Worm (Caenorhabditis elegans) whole organism, L4 larva: ENCODE results near the gene B0554.2.

Experiments used
- D1046.2 ChIP-seq: fragments of 200-800 bp; sonication (Bioruptor generic); IDR thresholded peaks from 2 replicates; pipeline ENCODE4 v1.3.6; 2022; ENCODE audit warnings: missing genetic modification characterization, missing compliant biosample characterization
- Y105C5A.15 ChIP-seq: fragments of 200-800 bp; sonication (Bioruptor generic); IDR thresholded peaks from 2 replicates; pipeline ENCODE4 v1.3.6; 2022; ENCODE audit warnings: missing genetic modification characterization, missing compliant biosample characterization
- ZK546.5 ChIP-seq, 2 experiments: sonication (generic microtip); optimal IDR thresholded peaks; 2 replicates each; lab custom pipeline; 2017; ENCODE audit warnings: missing biosample characterization in 2 of 2, missing genetic modification characterization in 2 of 2
- aly-2 ChIP-seq: sonication (generic microtip); optimal IDR thresholded peaks from 2 replicates; lab custom pipeline; 2018; ENCODE audit warnings: missing biosample characterization, missing genetic modification characterization
- ama-1 ChIP-seq: fragments of 150-350 bp; optimal IDR thresholded peaks from 2 replicates; lab custom pipeline; 2014; ENCODE audit warnings: inconsistent platforms, mixed read lengths
- arid-1 ChIP-seq: fragments of 200-800 bp; sonication (Bioruptor generic); conservative IDR thresholded peaks from 2 replicates; pipeline ENCODE4 v1.3.6; 2022; ENCODE audit warnings: missing genetic modification reagents, missing genetic modification characterization, missing compliant biosample characterization
- attf-4 ChIP-seq: sonication (generic microtip); optimal IDR thresholded peaks from 3 replicates; lab custom pipeline; 2017; ENCODE audit warnings: missing biosample characterization, missing genetic modification characterization
- ceh-20 ChIP-seq: fragments of 200-800 bp; sonication (Bioruptor generic); IDR thresholded peaks from 2 replicates; pipeline ENCODE4 v1.3.6; 2022; ENCODE audit warnings: missing genetic modification reagents, missing genetic modification characterization, missing compliant biosample characterization
- cey-2 ChIP-seq: sonication (generic microtip); optimal IDR thresholded peaks from 3 replicates; lab custom pipeline; 2017; ENCODE audit warnings: missing genetic modification characterization, mild to moderate bottlenecking, missing compliant biosample characterization, antibody characterized with exemption, borderline replicate concordance; ENCODE audit not compliant: insufficient read depth
- daf-12 ChIP-seq: fragments of 150-350 bp; optimal IDR thresholded peaks from 2 replicates; lab custom pipeline; 2014; ENCODE audit warnings: missing biosample characterization, missing genetic modification reagents, missing genetic modification characterization
- daf-16 ChIP-seq, 3 experiments: sonication (generic microtip); optimal IDR thresholded peaks; 2 replicates each; lab custom pipeline; 2016 to 2017; ENCODE audit warnings: missing genetic modification characterization in 3 of 3, missing genetic modification reagents in 3 of 3, mild to moderate bottlenecking in 2 of 3, missing compliant biosample characterization in 2 of 3, missing biosample characterization in 1 of 3, moderate library complexity in 1 of 3
- dmd-6 ChIP-seq: fragments of 200-800 bp; sonication (Bioruptor generic); IDR thresholded peaks from 2 replicates; pipeline ENCODE4 v1.3.6; 2022; ENCODE audit warnings: missing genetic modification reagents, missing genetic modification characterization, missing compliant biosample characterization
- duxl-1 ChIP-seq: sonication (generic microtip); optimal IDR thresholded peaks from 2 replicates; lab custom pipeline; 2016; ENCODE audit warnings: mild to moderate bottlenecking, missing genetic modification characterization, moderate library complexity, missing compliant biosample characterization; ENCODE audit not compliant: poor library complexity
- dve-1 ChIP-seq: sonication (generic microtip); optimal IDR thresholded peaks from 2 replicates; lab custom pipeline; 2017; ENCODE audit warnings: antibody characterized with exemption, mild to moderate bottlenecking, missing genetic modification characterization, missing compliant biosample characterization; ENCODE audit not compliant: insufficient read depth
- egl-27 ChIP-seq: sonication (generic microtip); optimal IDR thresholded peaks from 3 replicates; lab custom pipeline; 2017; ENCODE audit warnings: missing biosample characterization, missing genetic modification reagents, missing genetic modification characterization
- egl-43 ChIP-seq: fragments of 200-800 bp; sonication (Bioruptor generic); IDR thresholded peaks from 2 replicates; pipeline ENCODE4 v1.3.6; 2022; ENCODE audit warnings: missing genetic modification reagents, missing genetic modification characterization, missing compliant biosample characterization
- hif-1 ChIP-seq, 2 experiments: sonication (generic microtip); optimal IDR thresholded peaks; 2 replicates each; lab custom pipeline; 2016 to 2017; ENCODE audit warnings: missing compliant biosample characterization in 2 of 2, missing genetic modification characterization in 2 of 2, missing genetic modification reagents in 2 of 2, missing genotype in 2 of 2, mild to moderate bottlenecking in 1 of 2
- hlh-11 ChIP-seq: fragments of 200-800 bp; sonication (Bioruptor generic); optimal IDR thresholded peaks from 2 replicates; lab custom pipeline; 2018; ENCODE audit warnings: mild to moderate bottlenecking, missing genetic modification characterization, missing compliant biosample characterization
- hlh-30 ChIP-seq: sonication (generic microtip); optimal IDR thresholded peaks from 2 replicates; lab custom pipeline; 2017; ENCODE audit warnings: antibody characterized with exemption, mild to moderate bottlenecking, missing genetic modification characterization, missing compliant biosample characterization; ENCODE audit not compliant: insufficient read depth
- jun-1 ChIP-seq: fragments of 150-350 bp; optimal IDR thresholded peaks from 2 replicates; lab custom pipeline; 2014; ENCODE audit warnings: missing biosample characterization, missing genetic modification reagents, missing genetic modification characterization
- lin-13 ChIP-seq: fragments of 150-350 bp; optimal IDR thresholded peaks from 2 replicates; lab custom pipeline; 2014; ENCODE audit warnings: missing biosample characterization, missing genetic modification reagents, missing genetic modification characterization
- lin-29 ChIP-seq: fragments of 200-800 bp; sonication (Bioruptor generic); IDR thresholded peaks from 2 replicates; pipeline ENCODE4 v1.3.6; 2022; ENCODE audit warnings: missing genetic modification reagents, missing genetic modification characterization, missing compliant biosample characterization
- lin-39 ChIP-seq: fragments of 150-350 bp; optimal IDR thresholded peaks from 2 replicates; lab custom pipeline; 2014; ENCODE audit warnings: missing biosample characterization, missing genetic modification reagents, missing genetic modification characterization
- lsy-2 ChIP-seq, 2 experiments: fragments of 150-350 bp in 1 of 2; sonication (generic microtip) in 1 of 2; optimal IDR thresholded peaks; 2 replicates each; lab custom pipeline; 2014 to 2017; ENCODE audit warnings: missing biosample characterization in 2 of 2, missing genetic modification characterization in 2 of 2
- mep-1 ChIP-seq: fragments of 150-350 bp; sonication (generic microtip); optimal IDR thresholded peaks from 3 replicates; lab custom pipeline; 2014; ENCODE audit warnings: missing biosample characterization, missing genetic modification characterization
- mxl-3 ChIP-seq: fragments of 200-800 bp; sonication (Bioruptor generic); optimal IDR thresholded peaks from 2 replicates; lab custom pipeline; 2018; ENCODE audit warnings: mild to moderate bottlenecking, missing genetic modification characterization, missing compliant biosample characterization
- nhr-10 ChIP-seq: fragments of 150-350 bp; optimal IDR thresholded peaks from 2 replicates; lab custom pipeline; 2014; ENCODE audit warnings: missing biosample characterization, missing genetic modification characterization
- nhr-102 ChIP-seq: sonication (generic microtip); optimal IDR thresholded peaks from 2 replicates; lab custom pipeline; 2016; ENCODE audit warnings: mild to moderate bottlenecking, missing genetic modification characterization, moderate library complexity, missing compliant biosample characterization
- nhr-11 ChIP-seq: fragments of 150-350 bp; optimal IDR thresholded peaks from 2 replicates; lab custom pipeline; 2014; ENCODE audit warnings: missing biosample characterization, missing genetic modification characterization
- nhr-111 ChIP-seq: fragments of 200-800 bp; sonication (Bioruptor generic); optimal IDR thresholded peaks from 2 replicates; lab custom pipeline; 2018; ENCODE audit warnings: mild to moderate bottlenecking, missing genetic modification characterization, missing compliant biosample characterization
- nhr-28 ChIP-seq: fragments of 150-350 bp; optimal IDR thresholded peaks from 2 replicates; lab custom pipeline; 2014; ENCODE audit warnings: missing biosample characterization, missing genetic modification characterization
- nhr-48 ChIP-seq: sonication (generic microtip); optimal IDR thresholded peaks from 2 replicates; lab custom pipeline; 2016; ENCODE audit warnings: mild to moderate bottlenecking, missing genetic modification characterization, missing compliant biosample characterization
- nhr-77 ChIP-seq: fragments of 150-350 bp; optimal IDR thresholded peaks from 2 replicates; lab custom pipeline; 2014; ENCODE audit warnings: missing biosample characterization, missing genetic modification characterization
- pqm-1 ChIP-seq: sonication (generic microtip); optimal IDR thresholded peaks from 2 replicates; lab custom pipeline; 2017; ENCODE audit warnings: missing biosample characterization, missing genetic modification characterization
- rbr-2 ChIP-seq: sonication (generic microtip); optimal IDR thresholded peaks from 2 replicates; lab custom pipeline; 2016; ENCODE audit warnings: missing genotype, missing genetic modification characterization, missing compliant biosample characterization
- saeg-2 ChIP-seq: fragments of 200-800 bp; sonication (Bioruptor generic); IDR thresholded peaks from 2 replicates; pipeline ENCODE4 v1.3.6; 2022; ENCODE audit warnings: missing genetic modification reagents, missing genetic modification characterization, missing compliant biosample characterization
- tag-97 ChIP-seq: fragments of 200-800 bp; sonication (Bioruptor generic); IDR thresholded peaks from 2 replicates; pipeline ENCODE4 v1.3.6; 2022; ENCODE audit warnings: missing genetic modification characterization, missing compliant biosample characterization
- tra-1 ChIP-seq: fragments of 200-800 bp; sonication (Bioruptor generic); IDR thresholded peaks from 2 replicates; pipeline ENCODE4 v1.3.6; 2022; ENCODE audit warnings: missing genetic modification reagents, missing genetic modification characterization, missing compliant biosample characterization
- unc-39 ChIP-seq: sonication (generic microtip); optimal IDR thresholded peaks from 2 replicates; lab custom pipeline; 2017; ENCODE audit warnings: missing biosample characterization, missing genetic modification characterization
- unc-62 ChIP-seq, 3 experiments: fragments of 150-350 bp in 1 of 3; sonication (generic microtip); optimal IDR thresholded peaks in 2 of 3; peaks in 1 of 3; 1 replicate in 1 of 3; 2 replicates in 2 of 3; lab custom pipeline; 2014 to 2017; ENCODE audit warnings: missing biosample characterization in 3 of 3, missing genetic modification characterization in 3 of 3, missing genetic modification reagents in 3 of 3, missing genotype in 1 of 3
- ztf-7 ChIP-seq: fragments of 150-350 bp; optimal IDR thresholded peaks from 2 replicates; lab custom pipeline; 2014; ENCODE audit warnings: missing biosample characterization, missing genetic modification characterization

The B0554.2 gene

ce11 chrV:459464-459863 lies 25.5 kb downstream of the B0554.2 start, which contains the start of gene nhr-203 (continued):
- TF ChIP-seq mep-1 (no peak), nhr-10 (tag; lab: Kevin White, UChicago) (no peak), daf-16 (GFP tag; optimal IDR thresholded peaks at IDR 0.05; lab: Kevin White, UChicago) (no peak), daf-16 (tag; optimal IDR thresholded peaks at IDR 0.05; lab: Kevin White, UChicago) (peak; percentile 81), lsy-2 (tag; optimal IDR thresholded peaks at IDR 0.05; lab: Kevin White, UChicago) (peak in 1 of 2 experiments; percentile 6)

- TF ChIP-seq ztf-7 (tag; lab: Kevin White, UChicago) (peak; percentile 76), nhr-28 (tag; lab: Kevin White, UChicago) (peak; percentile 100), nhr-102 (tag; lab: Kevin White, UChicago) (peak; percentile 43), pqm-1 (tag; lab: Kevin White, UChicago) (peak; percentile 24), ama-1 (lab: Kevin White, UChicago) (no peak), daf-16 (GFP tag; optimal IDR thresholded peaks at IDR 0.05; lab: Kevin White, UChicago) (no peak), daf-16 (tag; optimal IDR thresholded peaks at IDR 0.05; lab: Kevin White, UChicago) (peak; percentile 59), Y105C5A.15 (GFP tag; lab: Robert Waterston, UW) (no peak), hlh-11 (peak; percentile 47), lsy-2 (tag; optimal IDR thresholded peaks at IDR 0.05; lab: Kevin White, UChicago) (peak in 1 of 2 experiments; percentile 16), nhr-10 (tag; lab: Kevin White, UChicago) (no peak), rbr-2 (no peak), ceh-20 (GFP tag; lab: Robert Waterston, UW) (no peak), nhr-48 (peak; percentile 35), nhr-77 (peak; percentile 86), hlh-30 (peak; percentile 12), dmd-6 (GFP tag; lab: Robert Waterston, UW) (peak; percentile 75), egl-43 (GFP tag; lab: Robert Waterston, UW) (no peak), mep-1 (peak; percentile 32), dve-1 (tag; lab: Kevin White, UChicago) (peak; percentile 58), lin-13 (GFP tag; lab: Kevin White, UChicago) (no peak), tag-97 (GFP tag; lab: Robert Waterston, UW) (no peak)
Measured at ce11 chrV:462263-462662, 28.3 kb downstream of the B0554.2 start, which contains the start of gene nhr-202. nhr-202 (plus strand) TSS chrV:462588.

ce11 chrV:464800-465199 lies 30.8 kb downstream of the B0554.2 start, which contains the start of gene nhr-201:
nhr-201 (plus strand) TSS chrV:464828.
- peak; percentile 64 for TF ChIP-seq dve-1 (tag; lab: Kevin White, UChicago)
- TF ChIP-seq nhr-48 = peak; percentile 3
- TF ChIP-seq daf-16 (GFP tag; optimal IDR thresholded peaks at IDR 0.05; lab: Kevin White, UChicago) = no peak
- TF ChIP-seq daf-16 (tag; optimal IDR thresholded peaks at IDR 0.05; lab: Kevin White, UChicago) = peak; percentile 60
- no peak for TF ChIP-seq saeg-2 (GFP tag; lab: Robert Waterston, UW)
- peak; percentile 59 for TF ChIP-seq hlh-30
- no peak for TF ChIP-seq arid-1 (GFP tag; lab: Robert Waterston, UW)
- TF ChIP-seq D1046.2 = no peak
- TF ChIP-seq nhr-28 (tag; lab: Kevin White, UChicago) = peak; percentile 95
- TF ChIP-seq lsy-2 (tag; optimal IDR thresholded peaks at IDR 0.05; lab: Kevin White, UChicago) = peak in 1 of 2 experiments; percentile 25
- peak; percentile 18 for TF ChIP-seq mep-1
- peak; percentile 46; the same call in 1 of the 2 replicates for TF ChIP-seq dmd-6 (GFP tag; lab: Robert Waterston, UW)

- TF ChIP-seq jun-1 (tag; lab: Kevin White, UChicago) (no peak), egl-27 (tag; lab: Kevin White, UChicago) (no peak), unc-39 (no peak), D1046.2 (no peak), nhr-28 (tag; lab: Kevin White, UChicago) (peak; percentile 46), mxl-3 (GFP tag; lab: Kevin White, UChicago) (peak; percentile 3), tra-1 (GFP tag; lab: Robert Waterston, UW) (no peak), dmd-6 (GFP tag; lab: Robert Waterston, UW) (no peak), nhr-11 (tag; lab: Kevin White, UChicago) (no peak), duxl-1 (peak; percentile 23), hlh-30 (peak; percentile 20), nhr-111 (GFP tag; lab: Kevin White, UChicago) (no peak), hif-1 (tag; optimal IDR thresholded peaks at IDR 0.05; lab: Kevin White, UChicago) (no peak), aly-2 (tag; lab: Kevin White, UChicago) (no peak), ZK546.5 (tag; optimal IDR thresholded peaks at IDR 0.05; lab: Kevin White, UChicago) (no peak), lin-29 (no peak), unc-62 (GFP tag; optimal IDR thresholded peaks at IDR 0.05 in 1 of 2; lab: Kevin White, UChicago) (peak in 1 of 2 experiments; percentile 73), unc-62 (tag; optimal IDR thresholded peaks at IDR 0.05; lab: Kevin White, UChicago) (no peak), attf-4 (tag; lab: Kevin White, UChicago) (no peak), lin-39 (tag; lab: Kevin White, UChicago) (no peak), daf-12 (tag; lab: Kevin White, UChicago) (no peak), ztf-7 (tag; lab: Kevin White, UChicago) (no peak), rbr-2 (no peak), nhr-48 (no peak), cey-2 (tag; lab: Kevin White, UChicago) (no peak), lin-13 (GFP tag; lab: Kevin White, UChicago) (no peak)
Measured at ce11 chrV:465355-465754, 31.4 kb downstream of the B0554.2 start.
